Fruit fly (Drosophila melanogaster) S2 (cell line): Measurements from ENCODE around the gene CapaR.

Experiments
- CG8478 ChIP-seq: fragments of >200 bp; optimal IDR thresholded peaks from 2 replicates; lab custom pipeline; 2018
- CTCF ChIP-seq, 2 experiments: fragments of >200 bp; optimal IDR thresholded peaks; 2 replicates each; lab custom pipeline; 2018

DNA sequence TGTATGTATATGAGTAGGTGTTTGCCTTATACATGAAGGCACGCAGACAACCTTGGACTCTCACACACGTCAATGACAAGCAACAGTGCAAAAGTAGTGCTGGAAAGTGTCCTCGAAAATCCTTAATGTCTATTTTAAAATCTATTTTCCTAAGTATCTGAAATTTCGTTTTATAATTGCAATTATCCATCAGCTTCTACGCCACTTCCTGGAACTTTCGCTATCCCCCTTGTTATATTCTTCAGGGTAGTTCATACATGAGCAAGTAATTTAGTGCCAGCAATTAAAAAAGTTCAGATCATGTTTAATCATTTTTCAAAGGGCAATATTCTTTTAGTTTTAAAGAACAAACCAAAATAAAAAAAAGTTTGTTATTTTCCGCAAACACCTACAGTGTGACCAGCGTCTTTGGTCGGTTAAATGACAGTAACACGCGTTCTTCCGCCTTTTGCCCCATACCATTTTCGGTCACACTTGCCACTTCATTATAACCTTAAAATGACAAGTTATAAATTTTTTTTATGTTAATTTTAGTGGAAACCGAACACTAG lies 45.2 kb downstream of the CapaR start:
- no peak for TF ChIP-seq CTCF (optimal IDR thresholded peaks at IDR 0.05; lab: Kevin White, UChicago)
- TF ChIP-seq CG8478 (lab: Kevin White, UChicago): no peak
